Fruit fly (Drosophila melanogaster) whole organism: ENCODE results near the gene Vha55.

ENCODE experiments used
- CG8478 ChIP-seq: fragments of >200 bp; optimal IDR thresholded peaks from 2 replicates; lab custom pipeline; 2018; ENCODE audit warnings: inconsistent platforms
- Dll ChIP-seq: fragments of >200 bp; optimal IDR thresholded peaks from 2 replicates; lab custom pipeline; 2017
- EcR ChIP-seq, 2 experiments: fragments of >200 bp; optimal IDR thresholded peaks; 2 replicates each; lab custom pipeline; 2017; ENCODE audit warnings: missing biosample characterization in 2 of 2, missing genetic modification characterization in 2 of 2, missing genetic modification reagents in 2 of 2
- pan ChIP-seq: fragments of >200 bp; optimal IDR thresholded peaks from 2 replicates; lab custom pipeline; 2017
- psq ChIP-seq: fragments of >200 bp; optimal IDR thresholded peaks from 2 replicates; lab custom pipeline; 2017

dm6 chr3R:12650537-12650936 is 22.9 kb upstream of the Vha55 start:
- no peak for TF ChIP-seq EcR (GFP tag; optimal IDR thresholded peaks at IDR 0.05; lab: Kevin White, UChicago)
- no peak for TF ChIP-seq CG8478 (lab: Kevin White, UChicago)
- no peak for TF ChIP-seq pan (lab: Kevin White, UChicago)
- no peak for TF ChIP-seq psq (lab: Kevin White, UChicago)
- no peak for TF ChIP-seq Dll
